Fruit fly (Drosophila melanogaster) whole organism, prepupa: Measurements from ENCODE around the gene CG1636.
A peak's percentile ranks its signal among the peaks of the same experiment; 100 is the strongest.

Source experiments
- svp ChIP-seq: fragments of 200-800 bp; sonication (Bioruptor generic); peaks from one replicate; lab custom pipeline; 2016; ENCODE audit warnings: missing biosample characterization, missing genetic modification characterization

The CG1636 gene

DNA sequence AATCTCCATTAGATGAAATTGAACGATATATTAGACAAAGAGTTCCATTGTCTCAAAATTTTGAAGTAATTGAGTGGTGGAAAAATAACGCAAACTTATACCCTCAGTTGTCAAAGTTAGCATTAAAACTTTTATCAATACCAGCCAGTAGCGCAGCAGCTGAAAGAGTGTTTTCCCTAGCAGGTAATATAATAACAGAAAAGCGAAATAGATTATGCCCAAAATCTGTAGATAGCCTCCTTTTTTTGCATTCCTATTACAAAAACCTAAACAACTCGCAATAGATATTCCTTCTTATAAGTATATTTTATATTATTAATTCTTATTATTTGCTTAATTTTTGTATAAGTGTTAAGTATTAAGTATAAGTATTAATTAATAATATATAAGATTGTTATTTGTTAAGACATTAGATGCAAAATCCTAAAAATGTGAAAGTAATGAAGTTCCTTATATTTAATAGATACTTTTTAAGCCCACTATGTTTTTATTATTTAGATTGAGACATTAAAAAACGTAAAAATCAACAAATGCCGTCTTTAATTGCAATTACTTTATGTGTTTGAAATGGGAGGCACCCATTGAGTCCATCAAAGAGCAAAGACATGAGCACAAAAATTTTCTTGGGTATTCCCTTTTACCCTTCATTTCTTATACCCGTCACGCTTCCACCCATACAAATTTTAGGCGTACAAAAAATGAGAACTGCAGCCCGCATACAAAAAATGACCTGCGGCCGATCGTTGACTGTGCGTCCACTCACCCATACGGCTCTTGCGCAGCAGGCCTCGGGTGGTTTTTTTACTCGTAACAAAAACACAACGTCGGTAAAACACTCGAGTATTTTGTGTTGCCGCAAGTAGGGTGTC, 22.4 kb downstream of the CG1636 start:
- peak; percentile 32 for TF ChIP-seq svp (GFP tag; lab: Kevin White, UChicago)
